Worm (Caenorhabditis elegans) whole organism, midembryonic: ENCODE results near the gene F54B11.9.

Experiments
- T22C8.4 ChIP-seq: fragments of 200-800 bp; sonication (Bioruptor generic); IDR thresholded peaks from 2 replicates; pipeline ENCODE4 v1.3.6; 2022; ENCODE audit warnings: missing genetic modification characterization, missing compliant biosample characterization
- cog-1 ChIP-seq: sonication (generic microtip); optimal IDR thresholded peaks from 2 replicates; lab custom pipeline; 2016; ENCODE audit warnings: missing genetic modification characterization, missing compliant biosample characterization
- med-1 ChIP-seq: sonication (generic microtip); optimal IDR thresholded peaks from 2 replicates; lab custom pipeline; 2017; ENCODE audit warnings: missing genetic modification characterization, mild to moderate bottlenecking, missing compliant biosample characterization, antibody characterized with exemption, missing genetic modification reagents; ENCODE audit not compliant: insufficient read depth
- ztf-29 ChIP-seq: fragments of 200-800 bp; sonication (Bioruptor generic); IDR thresholded peaks from 2 replicates; pipeline ENCODE4 v1.3.6; 2022; ENCODE audit warnings: missing genetic modification reagents, missing genetic modification characterization, missing compliant biosample characterization

ce11 chrX:13596003-13596767 is 9.2 kb upstream of the F54B11.9 start, which contains the start of gene F54B11.5:
- TF ChIP-seq cog-1 (peak; percentile 30), ztf-29 (GFP tag; lab: Robert Waterston, UW) (no peak), T22C8.4 (no peak), med-1 (no peak)
